Fruit fly (Drosophila melanogaster) whole organism, prepupa: ENCODE measurements around the gene Rh5.
A peak's percentile ranks its signal among the peaks of the same experiment; 100 is the strongest.

Experiments
- Blimp-1 ChIP-seq: fragments of 200-800 bp; sonication (Bioruptor generic); optimal IDR thresholded peaks from 3 replicates; lab custom pipeline; 2017; ENCODE audit warnings: missing biosample characterization, missing genetic modification characterization, mild to moderate bottlenecking, moderate library complexity, missing genetic modification reagents
- CG10669 ChIP-seq: fragments of 200-800 bp; sonication (Bioruptor generic); optimal IDR thresholded peaks from 3 replicates; lab custom pipeline; 2018; ENCODE audit warnings: missing biosample characterization, mild to moderate bottlenecking, missing genetic modification characterization, moderate library complexity
- CG11762 ChIP-seq: fragments of 200-800 bp; sonication (Bioruptor generic); optimal IDR thresholded peaks from 3 replicates; lab custom pipeline; 2016; ENCODE audit warnings: missing biosample characterization, missing genetic modification characterization; ENCODE audit not compliant: insufficient read depth
- CG11902 ChIP-seq: fragments of 200-800 bp; sonication (Bioruptor generic); optimal IDR thresholded peaks from 3 replicates; lab custom pipeline; 2016; ENCODE audit warnings: missing biosample characterization, missing genetic modification characterization
- CG15336 ChIP-seq: fragments of 200-800 bp; sonication (Bioruptor generic); IDR thresholded peaks from 2 replicates; pipeline ENCODE4 v1.3.6; 2022; ENCODE audit warnings: missing biosample characterization, missing genetic modification characterization
- CG1621 ChIP-seq: fragments of 200-800 bp; sonication (Bioruptor generic); optimal IDR thresholded peaks from 3 replicates; lab custom pipeline; 2018; ENCODE audit warnings: missing biosample characterization, mild to moderate bottlenecking, missing genetic modification characterization
- CG16779 ChIP-seq: fragments of 200-800 bp; sonication (Bioruptor generic); optimal IDR thresholded peaks from 3 replicates; lab custom pipeline; 2017; ENCODE audit warnings: missing biosample characterization, mild to moderate bottlenecking, missing genetic modification characterization
- CG3032 ChIP-seq: fragments of 200-800 bp; optimal IDR thresholded peaks from 2 replicates; lab custom pipeline; 2019; ENCODE audit warnings: missing biosample characterization, mild to moderate bottlenecking, missing genetic modification characterization, moderate library complexity
- CG31627 ChIP-seq: fragments of 200-800 bp; sonication (Bioruptor generic); optimal IDR thresholded peaks from 3 replicates; lab custom pipeline; 2016; ENCODE audit warnings: missing biosample characterization, missing genetic modification characterization
- CG3919 ChIP-seq: fragments of 200-800 bp; sonication (Bioruptor generic); optimal IDR thresholded peaks from 3 replicates; lab custom pipeline; 2016; ENCODE audit warnings: missing biosample characterization, missing genetic modification characterization
- CG4318 ChIP-seq: fragments of 200-800 bp; sonication (Bioruptor generic); optimal IDR thresholded peaks from 3 replicates; lab custom pipeline; 2017; ENCODE audit warnings: missing biosample characterization, mild to moderate bottlenecking, missing genetic modification characterization
- CG6163 ChIP-seq: fragments of 200-800 bp; sonication (Bioruptor generic); IDR thresholded peaks from 3 replicates; pipeline ENCODE4 v1.3.6; 2022; ENCODE audit warnings: missing biosample characterization, missing genetic modification characterization
- CG6276 ChIP-seq: fragments of 200-800 bp; sonication (Bioruptor generic); optimal IDR thresholded peaks from 2 replicates; lab custom pipeline; 2017; ENCODE audit warnings: missing biosample characterization, mild to moderate bottlenecking, missing genetic modification characterization
- CG6792 ChIP-seq: fragments of 200-800 bp; sonication (Bioruptor generic); optimal IDR thresholded peaks from 3 replicates; lab custom pipeline; 2016; ENCODE audit warnings: missing biosample characterization, missing genetic modification characterization
- CG6808 ChIP-seq: fragments of 200-800 bp; sonication (Bioruptor generic); optimal IDR thresholded peaks from 3 replicates; lab custom pipeline; 2017; ENCODE audit warnings: missing biosample characterization, missing genetic modification characterization, mild to moderate bottlenecking, moderate library complexity, missing genetic modification reagents
- CG6854 ChIP-seq: fragments of 200-800 bp; sonication (Bioruptor generic); optimal IDR thresholded peaks from 2 replicates; lab custom pipeline; 2017; ENCODE audit warnings: missing biosample characterization, mild to moderate bottlenecking, missing genetic modification characterization
- CG7368 ChIP-seq: fragments of 200-800 bp; sonication (Bioruptor generic); optimal IDR thresholded peaks from 3 replicates; lab custom pipeline; 2016; ENCODE audit warnings: missing biosample characterization, missing genetic modification characterization
- CG8119 ChIP-seq: fragments of 200-800 bp; sonication (Bioruptor generic); IDR thresholded peaks from 3 replicates; pipeline ENCODE4 v1.3.6; 2022; ENCODE audit warnings: missing biosample characterization, missing genetic modification characterization
- CG9139 ChIP-seq: fragments of 200-800 bp; sonication (Bioruptor generic); optimal IDR thresholded peaks from 3 replicates; lab custom pipeline; 2017; ENCODE audit warnings: missing biosample characterization, mild to moderate bottlenecking, missing genetic modification characterization
- Eip75B ChIP-seq: fragments of 200-800 bp; sonication (Bioruptor generic); optimal IDR thresholded peaks from 3 replicates; lab custom pipeline; 2016; ENCODE audit warnings: missing biosample characterization, missing genetic modification characterization
- Eip78C ChIP-seq: fragments of 200-800 bp; sonication (Bioruptor generic); peaks from one replicate; lab custom pipeline; 2016; ENCODE audit warnings: missing biosample characterization, missing genetic modification characterization
- Eip93F ChIP-seq: fragments of 200-800 bp; sonication (Bioruptor generic); optimal IDR thresholded peaks from 2 replicates; lab custom pipeline; 2016; ENCODE audit warnings: missing biosample characterization, mild to moderate bottlenecking, missing genetic modification characterization
- Ets96B ChIP-seq: fragments of 200-800 bp; optimal IDR thresholded peaks from 2 replicates; lab custom pipeline; 2019; ENCODE audit warnings: missing biosample characterization, mild to moderate bottlenecking, missing genetic modification characterization, moderate library complexity
- Hr4 ChIP-seq: fragments of 200-800 bp; sonication (Bioruptor generic); optimal IDR thresholded peaks from 3 replicates; lab custom pipeline; 2016; ENCODE audit warnings: missing biosample characterization, missing genetic modification characterization
- Lpt ChIP-seq: fragments of 200-800 bp; sonication (Bioruptor generic); optimal IDR thresholded peaks from 3 replicates; lab custom pipeline; 2016; ENCODE audit warnings: missing biosample characterization, missing genetic modification characterization
- OdsH ChIP-seq: fragments of 200-800 bp; sonication (Bioruptor generic); optimal IDR thresholded peaks from 3 replicates; lab custom pipeline; 2016; ENCODE audit warnings: missing biosample characterization, missing genetic modification characterization
- Sox14 ChIP-seq: fragments of 200-800 bp; sonication (Bioruptor generic); optimal IDR thresholded peaks from 3 replicates; lab custom pipeline; 2016; ENCODE audit warnings: missing biosample characterization, missing genetic modification characterization
- Sox15 ChIP-seq: fragments of 200-800 bp; sonication (Bioruptor generic); optimal IDR thresholded peaks from 3 replicates; lab custom pipeline; 2016; ENCODE audit warnings: missing biosample characterization, missing genetic modification characterization
- cyc ChIP-seq: fragments of 200-800 bp; sonication (Bioruptor generic); optimal IDR thresholded peaks from 3 replicates; lab custom pipeline; 2016; ENCODE audit warnings: missing biosample characterization, missing genetic modification characterization
- dac ChIP-seq: fragments of 200-800 bp; sonication (Bioruptor generic); optimal IDR thresholded peaks from 2 replicates; lab custom pipeline; 2017; ENCODE audit warnings: missing biosample characterization, mild to moderate bottlenecking, missing genetic modification characterization
- dsx ChIP-seq: fragments of 200-800 bp; optimal IDR thresholded peaks from 3 replicates; lab custom pipeline; 2019; ENCODE audit warnings: missing biosample characterization, mild to moderate bottlenecking, missing genetic modification characterization, moderate library complexity; ENCODE audit not compliant: poor library complexity, severe bottlenecking
- eg ChIP-seq: fragments of 200-800 bp; sonication (Bioruptor generic); IDR thresholded peaks from 3 replicates; pipeline ENCODE4 v1.3.6; 2022; ENCODE audit warnings: missing biosample characterization, missing genetic modification characterization
- esn ChIP-seq: fragments of 200-800 bp; sonication (Bioruptor generic); optimal IDR thresholded peaks from 2 replicates; lab custom pipeline; 2016; ENCODE audit warnings: missing biosample characterization, mild to moderate bottlenecking, missing genetic modification characterization, moderate library complexity
- fd59A ChIP-seq: fragments of 200-800 bp; sonication (Bioruptor generic); optimal IDR thresholded peaks from 2 replicates; lab custom pipeline; 2017; ENCODE audit warnings: missing biosample characterization, mild to moderate bottlenecking, missing genetic modification characterization, missing genetic modification reagents
- fd85E ChIP-seq: fragments of 200-800 bp; sonication (Bioruptor generic); optimal IDR thresholded peaks from 3 replicates; lab custom pipeline; 2016; ENCODE audit warnings: missing biosample characterization, missing genetic modification characterization
- fkh ChIP-seq: fragments of 200-800 bp; sonication (Bioruptor generic); optimal IDR thresholded peaks from 3 replicates; lab custom pipeline; 2017; ENCODE audit warnings: missing biosample characterization, mild to moderate bottlenecking, missing genetic modification characterization, moderate library complexity
- lz ChIP-seq: fragments of 200-800 bp; sonication (Bioruptor generic); optimal IDR thresholded peaks from 3 replicates; lab custom pipeline; 2016; ENCODE audit warnings: missing biosample characterization, missing genetic modification characterization
- net ChIP-seq: fragments of 200-800 bp; sonication (Bioruptor generic); optimal IDR thresholded peaks from 3 replicates; lab custom pipeline; 2016; ENCODE audit warnings: missing biosample characterization, missing genetic modification characterization
- pdm3 ChIP-seq: fragments of 200-800 bp; sonication (Bioruptor generic); optimal IDR thresholded peaks from 3 replicates; lab custom pipeline; 2016; ENCODE audit warnings: missing biosample characterization, missing genetic modification characterization
- salr ChIP-seq, 2 experiments: fragments of 200-800 bp; sonication (Bioruptor generic); optimal IDR thresholded peaks; 3 replicates each; lab custom pipeline; 2016 to 2018; ENCODE audit warnings: missing biosample characterization in 2 of 2, missing genetic modification characterization in 2 of 2, mild to moderate bottlenecking in 1 of 2
- spab ChIP-seq: fragments of 200-800 bp; sonication (Bioruptor generic); optimal IDR thresholded peaks from 2 replicates; lab custom pipeline; 2017; ENCODE audit warnings: missing biosample characterization, mild to moderate bottlenecking, missing genetic modification characterization, missing genetic modification reagents
- ss ChIP-seq, 2 experiments: fragments of 200-800 bp; sonication (Bioruptor generic); optimal IDR thresholded peaks; 2 replicates in 1 of 2; 3 replicates in 1 of 2; lab custom pipeline; 2017 to 2018; ENCODE audit warnings: mild to moderate bottlenecking in 2 of 2, missing biosample characterization in 2 of 2, missing genetic modification characterization in 2 of 2, moderate library complexity in 1 of 2
- svp ChIP-seq: fragments of 200-800 bp; sonication (Bioruptor generic); peaks from one replicate; lab custom pipeline; 2016; ENCODE audit warnings: missing biosample characterization, missing genetic modification characterization
- topi ChIP-seq: fragments of 200-800 bp; sonication (Bioruptor generic); optimal IDR thresholded peaks from 3 replicates; lab custom pipeline; 2016; ENCODE audit warnings: missing biosample characterization, missing genetic modification characterization
- vri ChIP-seq: fragments of 200-800 bp; sonication (Bioruptor generic); optimal IDR thresholded peaks from 3 replicates; lab custom pipeline; 2016; ENCODE audit warnings: missing biosample characterization, mild to moderate bottlenecking, missing genetic modification characterization

Gene Rh5

dm6 chr2L:12010877-12011666 lies 3.1 kb downstream of the Rh5 start (continued):
- TF ChIP-seq spab (peak; percentile 90), vri (GFP tag; lab: Kevin White, UChicago) (no peak), Sox14 (GFP tag; lab: Kevin White, UChicago) (peak; percentile 90), CG6854 (GFP tag; lab: Kevin White, UChicago) (peak; percentile 86), Blimp-1 (peak; percentile 79), Hr4 (GFP tag; lab: Kevin White, UChicago) (peak; percentile 93), CG1621 (tag; lab: Kevin White, UChicago) (peak; percentile 82), Sox15 (peak; percentile 86), ss (GFP tag; optimal IDR thresholded peaks at IDR 0.05; lab: Kevin White, UChicago) (peak; percentile 88 to 94)

- no peak for TF ChIP-seq CG8119
- TF ChIP-seq eg (GFP tag; lab: Robert Waterston, UW) = no peak
- TF ChIP-seq CG11762 (GFP tag; lab: Kevin White, UChicago) = peak; percentile 21
- TF ChIP-seq Blimp-1 = peak; percentile 74
- no peak for TF ChIP-seq CG15336 (GFP tag; lab: Robert Waterston, UW)
- peak; percentile 92 for TF ChIP-seq dsx (GFP tag; lab: Kevin White, UChicago)
- TF ChIP-seq svp (GFP tag; lab: Kevin White, UChicago) = peak; percentile 100
- peak; percentile 73 for TF ChIP-seq CG31627 (GFP tag; lab: Kevin White, UChicago)
- no peak for TF ChIP-seq Eip93F (GFP tag; lab: Kevin White, UChicago)
- peak; percentile 57 for TF ChIP-seq Hr4 (GFP tag; lab: Kevin White, UChicago)
- TF ChIP-seq Lpt (GFP tag; lab: Kevin White, UChicago) = peak; percentile 54
- TF ChIP-seq fd85E = no peak
- TF ChIP-seq Ets96B (tag; lab: Kevin White, UChicago) = peak; percentile 54
- TF ChIP-seq ss (GFP tag; optimal IDR thresholded peaks at IDR 0.05; lab: Kevin White, UChicago) = peak; percentile 75 to 78
- TF ChIP-seq CG9139 (GFP tag; lab: Kevin White, UChicago) = peak; percentile 56
- TF ChIP-seq CG6276 = peak; percentile 39
- peak; percentile 53 for TF ChIP-seq CG16779 (tag; lab: Kevin White, UChicago)
- no peak for TF ChIP-seq CG4318
- TF ChIP-seq CG11902 (GFP tag; lab: Kevin White, UChicago) = peak; percentile 31
- peak; percentile 89 for TF ChIP-seq net (GFP tag; lab: Kevin White, UChicago)
- peak; percentile 80 for TF ChIP-seq topi
- peak; percentile 84 for TF ChIP-seq CG3919 (GFP tag; lab: Kevin White, UChicago)
- TF ChIP-seq OdsH (GFP tag; lab: Kevin White, UChicago) = peak; percentile 31
- TF ChIP-seq cyc (GFP tag; lab: Kevin White, UChicago) = peak; percentile 87
- TF ChIP-seq lz (GFP tag; lab: Kevin White, UChicago) = peak; percentile 82
- TF ChIP-seq esn (GFP tag; lab: Kevin White, UChicago) = peak; percentile 82
- peak; percentile 27 for TF ChIP-seq dac (GFP tag; lab: Kevin White, UChicago)
- TF ChIP-seq CG7368 (GFP tag; lab: Kevin White, UChicago) = peak; percentile 60
- TF ChIP-seq Eip78C = peak; percentile 86
- peak; percentile 71 for TF ChIP-seq Sox14 (GFP tag; lab: Kevin White, UChicago)
- TF ChIP-seq salr (GFP tag; optimal IDR thresholded peaks at IDR 0.05; lab: Kevin White, UChicago) = peak; percentile 1 to 47
- TF ChIP-seq CG6808 (GFP tag; lab: Kevin White, UChicago) = peak; percentile 69
- TF ChIP-seq fd59A (GFP tag; lab: Kevin White, UChicago) = peak; percentile 41
- TF ChIP-seq Eip75B (GFP tag; lab: Kevin White, UChicago) = peak; percentile 90
- TF ChIP-seq CG10669 (GFP tag; lab: Kevin White, UChicago) = peak; percentile 59
- peak; percentile 73 for TF ChIP-seq CG6792 (GFP tag; lab: Kevin White, UChicago)
- TF ChIP-seq CG3032 = peak; percentile 72
- TF ChIP-seq fkh (GFP tag; lab: Kevin White, UChicago) = peak; percentile 85
- peak; percentile 52 for TF ChIP-seq pdm3 (GFP tag; lab: Kevin White, UChicago)
- TF ChIP-seq CG6163 = no peak
These were observed 4.0 kb downstream of the Rh5 start for dm6 chr2L:12011682-12012655.
